Fruit fly (Drosophila melanogaster) whole organism, embryonic: ENCODE results near the gene MTF-1.

Experiments used
- CG10274 ChIP-seq: fragments of 200-800 bp; sonication (Bioruptor generic); optimal IDR thresholded peaks from 3 replicates; lab custom pipeline; 2017; ENCODE audit warnings: missing biosample characterization, mild to moderate bottlenecking, missing genetic modification characterization
- CG10959 ChIP-seq: fragments of 200-800 bp; sonication (Bioruptor generic); IDR thresholded peaks from 2 replicates; pipeline ENCODE4 v1.3.6; 2022; ENCODE audit warnings: missing biosample characterization, missing genetic modification characterization
- CG12219 ChIP-seq: fragments of 200-800 bp; sonication (Bioruptor generic); optimal IDR thresholded peaks from 3 replicates; lab custom pipeline; 2018; ENCODE audit warnings: missing biosample characterization, mild to moderate bottlenecking, missing genetic modification characterization
- CG12236 ChIP-seq: fragments of 200-800 bp; sonication (Bioruptor generic); optimal IDR thresholded peaks from 2 replicates; lab custom pipeline; 2016; ENCODE audit warnings: missing biosample characterization, missing genetic modification characterization
- CG13287 ChIP-seq: fragments of 200-800 bp; sonication (Bioruptor generic); IDR thresholded peaks from 2 replicates; pipeline ENCODE4 v1.3.6; 2022; ENCODE audit warnings: missing biosample characterization, missing genetic modification characterization; ENCODE audit not compliant: partially characterized antibody
- CG15479 ChIP-seq: fragments of 200-800 bp; sonication (Bioruptor generic); optimal IDR thresholded peaks from 3 replicates; lab custom pipeline; 2019; ENCODE audit warnings: missing biosample characterization, mild to moderate bottlenecking, missing genetic modification characterization, moderate library complexity
- CG17912 ChIP-seq: fragments of 200-800 bp; sonication (Bioruptor generic); optimal IDR thresholded peaks from 2 replicates; lab custom pipeline; 2018; ENCODE audit warnings: missing biosample characterization, mild to moderate bottlenecking, missing genetic modification characterization
- CG3847 ChIP-seq: fragments of 200-800 bp; sonication (Bioruptor generic); IDR thresholded peaks from 2 replicates; pipeline ENCODE4 v1.3.6; 2022; ENCODE audit warnings: missing biosample characterization, missing genetic modification characterization
- Opbp ChIP-seq: fragments of 200-800 bp; sonication (Bioruptor generic); IDR thresholded peaks from 3 replicates; pipeline ENCODE4 v1.3.6; 2022; ENCODE audit warnings: missing biosample characterization, missing genetic modification characterization; ENCODE audit not compliant: partially characterized antibody
- Pdp1 ChIP-seq, 2 experiments: fragments of 200-800 bp; sonication (Bioruptor generic); optimal IDR thresholded peaks; 3 replicates each; lab custom pipeline; 2016; ENCODE audit warnings: missing biosample characterization in 2 of 2, missing genetic modification characterization in 2 of 2, mild to moderate bottlenecking in 1 of 2, moderate library complexity in 1 of 2
- ci ChIP-seq: fragments of 200-800 bp; sonication (Bioruptor generic); IDR thresholded peaks from 3 replicates; pipeline ENCODE4 v1.3.6; 2022; ENCODE audit warnings: missing biosample characterization, missing genetic modification characterization
- kay ChIP-seq: fragments of 200-800 bp; sonication (Bioruptor generic); optimal IDR thresholded peaks from 2 replicates; lab custom pipeline; 2016; ENCODE audit warnings: missing biosample characterization, missing genetic modification characterization

- peak; percentile 79 for TF ChIP-seq CG17912 (GFP tag; lab: Kevin White, UChicago)
- peak; percentile 98 for TF ChIP-seq CG10959 (GFP tag; lab: Robert Waterston, UW)
- peak; percentile 98 for TF ChIP-seq CG3847
- peak; percentile 98 for TF ChIP-seq CG12219 (GFP tag; lab: Kevin White, UChicago)
- no peak for TF ChIP-seq Opbp
- peak; percentile 92 for TF ChIP-seq CG10274 (GFP tag; lab: Kevin White, UChicago)
- peak; percentile 98 for TF ChIP-seq kay (GFP tag; lab: Kevin White, UChicago)
- peak; percentile 71 for TF ChIP-seq CG15479 (GFP tag; lab: Kevin White, UChicago)
- peak; percentile 99 for TF ChIP-seq ci (GFP tag; lab: Robert Waterston, UW)
- TF ChIP-seq Pdp1 (GFP tag; optimal IDR thresholded peaks at IDR 0.05; lab: Kevin White, UChicago) = peak; percentile 96 to 98
- peak; percentile 63 for TF ChIP-seq CG13287 (GFP tag; lab: Robert Waterston, UW)
- peak; percentile 97 for TF ChIP-seq CG12236
Observed at dm6 chr3L:9422636-9423419, 7.3 kb upstream of the MTF-1 start, which contains the start of gene aay.
